Fruit fly (Drosophila melanogaster) Kc167 (cell line): ENCODE data around the gene CG4751.

Source experiments
- Myc ChIP-seq: fragments of >200 bp; optimal IDR thresholded peaks from 2 replicates; lab custom pipeline; 2017; ENCODE audit warnings: missing external identifiers
- Sin3A ChIP-seq: fragments of >200 bp; optimal IDR thresholded peaks from 2 replicates; lab custom pipeline; 2018; ENCODE audit warnings: missing external identifiers
- h ChIP-seq: fragments of >200 bp; optimal IDR thresholded peaks from 3 replicates; lab custom pipeline; 2018; ENCODE audit warnings: missing external identifiers
- insv ChIP-seq: fragments of >200 bp; optimal IDR thresholded peaks from 3 replicates; lab custom pipeline; 2018; ENCODE audit warnings: missing external identifiers
- psq ChIP-seq: fragments of >200 bp; optimal IDR thresholded peaks from 2 replicates; lab custom pipeline; 2017; ENCODE audit warnings: missing external identifiers
- ttk ChIP-seq: sonication (Bioruptor generic); optimal IDR thresholded peaks from 2 replicates; lab custom pipeline; 2017; ENCODE audit warnings: missing external identifiers

Gene CG4751

dm6 chr2L:11130151-11131008 lies at the start of gene CG4751, which contains the start of gene RfC38:
Gene CG4751 (plus strand): TSS chr2L:11130737.
Gene RfC38 (minus strand): TSS chr2L:11130645.
- no peak for TF ChIP-seq insv (lab: Kevin White, UChicago)
- TF ChIP-seq Sin3A, result no peak
- no peak for TF ChIP-seq psq (lab: Kevin White, UChicago)
- TF ChIP-seq h (lab: Kevin White, UChicago), result no peak
- TF ChIP-seq ttk, result no peak
- no peak for TF ChIP-seq Myc

dm6 chr2L:11081337-11081736 lies 49.2 kb upstream of the CG4751 start, which contains the start of gene AstC:
Gene AstC (minus strand): TSS chr2L:11081399.
- TF ChIP-seq insv (lab: Kevin White, UChicago) (no peak), h (lab: Kevin White, UChicago) (no peak), psq (lab: Kevin White, UChicago) (no peak), Myc (no peak), ttk (no peak), Sin3A (no peak)

- TF ChIP-seq Myc (no peak), ttk (no peak), insv (lab: Kevin White, UChicago) (no peak), psq (lab: Kevin White, UChicago) (no peak), Sin3A (no peak), h (lab: Kevin White, UChicago) (no peak)
Measured at dm6 chr2L:11082025-11082424, 48.5 kb upstream of the CG4751 start.

- TF ChIP-seq h (lab: Kevin White, UChicago) (no peak), Myc (no peak), psq (lab: Kevin White, UChicago) (no peak)
Measured at dm6 chr2L:11085129-11085528, 45.4 kb upstream of the CG4751 start, which contains the start of gene AstCC. Gene AstCC (minus strand): TSS chr2L:11085229.

- no peak for TF ChIP-seq insv (lab: Kevin White, UChicago)
- no peak for TF ChIP-seq psq (lab: Kevin White, UChicago)
- no peak for TF ChIP-seq ttk
- TF ChIP-seq Sin3A, result no peak
- no peak for TF ChIP-seq h (lab: Kevin White, UChicago)
- no peak for TF ChIP-seq Myc
Measured at dm6 chr2L:11086357-11086924, 44.1 kb upstream of the CG4751 start, which contains the start of gene CG16854. Gene CG16854 (plus strand): TSS chr2L:11086721.

- no peak for TF ChIP-seq h (lab: Kevin White, UChicago)
- no peak for TF ChIP-seq Sin3A
- no peak for TF ChIP-seq psq (lab: Kevin White, UChicago)
- TF ChIP-seq Myc, result no peak
- no peak for TF ChIP-seq ttk
- TF ChIP-seq insv (lab: Kevin White, UChicago), result no peak
Measured at dm6 chr2L:11091111-11091510, 39.4 kb upstream of the CG4751 start, which contains the start of gene Wdr59. Gene Wdr59 (plus strand): TSS chr2L:11091444.

- TF ChIP-seq Sin3A, result no peak
- TF ChIP-seq insv (lab: Kevin White, UChicago), result no peak
- TF ChIP-seq Myc, result no peak
- no peak for TF ChIP-seq psq (lab: Kevin White, UChicago)
- TF ChIP-seq ttk, result no peak
- no peak for TF ChIP-seq h (lab: Kevin White, UChicago)
Measured at dm6 chr2L:11100516-11101061, 29.9 kb upstream of the CG4751 start, which contains the start of gene Ge-1. Gene Ge-1 (minus strand): TSS chr2L:11100888.

dm6 chr2L:11105320-11105719 lies 25.2 kb upstream of the CG4751 start:
- no peak for TF ChIP-seq insv (lab: Kevin White, UChicago)
- TF ChIP-seq Myc, result no peak
- TF ChIP-seq ttk, result no peak
- TF ChIP-seq h (lab: Kevin White, UChicago), result no peak
- no peak for TF ChIP-seq psq (lab: Kevin White, UChicago)
- no peak for TF ChIP-seq Sin3A

dm6 chr2L:11106562-11106962 lies 24.0 kb upstream of the CG4751 start, which contains the start of gene Reps:
Gene Reps (minus strand): TSS chr2L:11106645.
- TF ChIP-seq h (lab: Kevin White, UChicago) (peak; percentile 34), Sin3A (no peak)

dm6 chr2L:11113011-11113528 lies 17.5 kb upstream of the CG4751 start, which contains the start of gene Idua:
Gene Idua (minus strand): TSS chr2L:11113061.
- no peak for TF ChIP-seq Sin3A
- no peak for TF ChIP-seq insv (lab: Kevin White, UChicago)
- no peak for TF ChIP-seq ttk
- TF ChIP-seq h (lab: Kevin White, UChicago), result no peak
- TF ChIP-seq psq (lab: Kevin White, UChicago), result no peak
- no peak for TF ChIP-seq Myc

dm6 chr2L:11113714-11114113 lies 16.8 kb upstream of the CG4751 start, which contains the start of gene Gr32a:
Gene Gr32a (plus strand): TSS chr2L:11114014.
- TF ChIP-seq Myc, result no peak
- no peak for TF ChIP-seq psq (lab: Kevin White, UChicago)
- TF ChIP-seq insv (lab: Kevin White, UChicago), result no peak
- TF ChIP-seq h (lab: Kevin White, UChicago), result no peak
- no peak for TF ChIP-seq ttk
- no peak for TF ChIP-seq Sin3A

dm6 chr2L:11119966-11120517 lies 10.5 kb upstream of the CG4751 start, which contains the start of gene CG6230:
Gene CG6230 (minus strand): TSS chr2L:11120319.
- TF ChIP-seq psq (lab: Kevin White, UChicago) (no peak), insv (lab: Kevin White, UChicago) (no peak), h (lab: Kevin White, UChicago) (no peak), ttk (no peak), Myc (no peak), Sin3A (no peak)
